Fruit fly (Drosophila melanogaster): ENCODE results near the gene Nsun5.
A peak's percentile ranks its signal among the peaks of the same experiment; 100 is the strongest.

DNA sequence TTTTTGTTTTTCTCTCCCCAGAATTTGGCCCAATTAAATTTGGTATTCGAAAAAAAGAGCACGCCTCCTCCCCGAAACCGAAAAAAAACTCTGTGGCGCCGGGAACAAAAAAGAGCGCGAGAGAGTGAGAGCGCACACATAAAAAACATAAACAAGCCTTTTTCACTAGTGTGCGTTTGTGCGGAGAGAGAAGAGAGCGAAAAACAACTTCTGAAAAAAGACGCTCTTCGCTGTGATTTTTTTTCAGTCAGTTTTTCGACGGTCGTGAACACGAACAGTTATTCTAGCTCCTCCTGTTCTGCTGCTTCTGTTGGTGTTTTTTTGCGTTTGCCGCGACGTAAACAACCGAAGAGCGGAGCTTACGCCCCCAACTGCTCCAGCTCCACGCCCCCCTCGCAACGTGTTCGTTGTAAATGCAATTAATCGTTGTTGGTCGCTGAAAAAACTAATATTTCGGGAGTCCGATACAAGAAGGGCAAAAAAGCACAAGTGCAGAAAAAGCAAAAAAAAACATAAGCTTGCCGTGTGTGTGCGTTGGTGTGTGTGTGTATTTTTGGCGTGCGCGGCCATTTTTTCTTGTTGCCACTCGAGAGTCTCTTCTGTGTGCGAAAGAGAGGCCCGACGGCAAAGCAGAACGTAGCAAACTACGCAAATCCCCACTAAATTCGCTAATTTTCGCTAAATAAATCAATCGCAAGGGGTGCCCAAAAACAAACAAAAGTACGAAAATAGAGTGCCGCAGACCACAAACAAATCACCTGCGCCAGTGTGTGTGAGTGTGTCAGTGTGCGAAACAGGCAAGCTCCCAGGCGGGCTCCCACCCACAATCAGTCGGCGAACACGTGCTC is 2.1 kb upstream of the Nsun5 start, which contains the start of gene sqz:
- TF ChIP-seq CG15710 (tag; optimal IDR thresholded peaks at IDR 0.05), result peak; percentile 75
- peak; percentile 83 for TF ChIP-seq CG14655 (GFP tag; optimal IDR thresholded peaks at IDR 0.05)
